Fruit fly (Drosophila melanogaster) whole organism, embryonic: Measurements from ENCODE around the gene chic.

ENCODE experiments used
- CG11560 ChIP-seq: fragments of 200-800 bp; sonication (Bioruptor generic); IDR thresholded peaks from 3 replicates; pipeline ENCODE4 v1.3.6; 2022; ENCODE audit warnings: missing biosample characterization, missing genetic modification characterization
- CG12744 ChIP-seq: fragments of 200-800 bp; sonication (Bioruptor generic); optimal IDR thresholded peaks from 2 replicates; lab custom pipeline; 2016; ENCODE audit warnings: missing biosample characterization, missing genetic modification characterization
- CG31224 ChIP-seq: fragments of 200-800 bp; sonication (Bioruptor generic); IDR thresholded peaks from 2 replicates; pipeline ENCODE4 v1.3.6; 2022; ENCODE audit warnings: missing biosample characterization, missing genetic modification characterization
- CG7786 ChIP-seq: fragments of 200-800 bp; sonication (Bioruptor generic); optimal IDR thresholded peaks from 2 replicates; lab custom pipeline; 2016; ENCODE audit warnings: missing biosample characterization, missing genetic modification characterization
- Hsf ChIP-seq: fragments of 200-800 bp; sonication (Bioruptor generic); optimal IDR thresholded peaks from 3 replicates; lab custom pipeline; 2016; ENCODE audit warnings: missing biosample characterization, missing genetic modification characterization
- MBD-R2 ChIP-seq: fragments of 200-800 bp; sonication (Bioruptor generic); IDR thresholded peaks from 2 replicates; pipeline ENCODE4 v1.3.6; 2022; ENCODE audit warnings: missing biosample characterization, missing genetic modification characterization
- abd-A ChIP-seq: fragments of 200-800 bp; sonication (Bioruptor generic); optimal IDR thresholded peaks from 3 replicates; lab custom pipeline; 2019; ENCODE audit warnings: missing biosample characterization, mild to moderate bottlenecking, missing genetic modification characterization, moderate library complexity
- ac ChIP-seq: fragments of 200-800 bp; sonication (Bioruptor generic); optimal IDR thresholded peaks from 3 replicates; lab custom pipeline; 2017; ENCODE audit warnings: missing biosample characterization, mild to moderate bottlenecking, missing genetic modification characterization
- mld ChIP-seq: fragments of 200-800 bp; sonication (Bioruptor generic); IDR thresholded peaks from 3 replicates; pipeline ENCODE4 v1.3.6; 2022; ENCODE audit warnings: missing biosample characterization, missing genetic modification characterization; ENCODE audit not compliant: partially characterized antibody
- sob ChIP-seq: fragments of 200-800 bp; sonication (Bioruptor generic); IDR thresholded peaks from 2 replicates; pipeline ENCODE4 v1.3.6; 2022; ENCODE audit warnings: missing biosample characterization, missing genetic modification characterization

dm6 chr2L:5990447-5990846, 9.6 kb upstream of the chic start:
- TF ChIP-seq ac (GFP tag; lab: Kevin White, UChicago) (no peak), abd-A (no peak), CG11560 (tag; lab: Robert Waterston, UW) (no peak), CG31224 (GFP tag; lab: Robert Waterston, UW) (no peak), MBD-R2 (GFP tag; lab: Robert Waterston, UW) (no peak), CG7786 (GFP tag; lab: Kevin White, UChicago) (no peak), mld (GFP tag; lab: Robert Waterston, UW) (no peak), sob (GFP tag; lab: Robert Waterston, UW) (no peak), Hsf (GFP tag; lab: Kevin White, UChicago) (no peak), CG12744 (no peak)
